Fruit fly (Drosophila melanogaster): ENCODE results near the gene Cpr72Ec.
A peak's percentile ranks its signal among the peaks of the same experiment; 100 is the strongest.

The Cpr72Ec gene

DNA sequence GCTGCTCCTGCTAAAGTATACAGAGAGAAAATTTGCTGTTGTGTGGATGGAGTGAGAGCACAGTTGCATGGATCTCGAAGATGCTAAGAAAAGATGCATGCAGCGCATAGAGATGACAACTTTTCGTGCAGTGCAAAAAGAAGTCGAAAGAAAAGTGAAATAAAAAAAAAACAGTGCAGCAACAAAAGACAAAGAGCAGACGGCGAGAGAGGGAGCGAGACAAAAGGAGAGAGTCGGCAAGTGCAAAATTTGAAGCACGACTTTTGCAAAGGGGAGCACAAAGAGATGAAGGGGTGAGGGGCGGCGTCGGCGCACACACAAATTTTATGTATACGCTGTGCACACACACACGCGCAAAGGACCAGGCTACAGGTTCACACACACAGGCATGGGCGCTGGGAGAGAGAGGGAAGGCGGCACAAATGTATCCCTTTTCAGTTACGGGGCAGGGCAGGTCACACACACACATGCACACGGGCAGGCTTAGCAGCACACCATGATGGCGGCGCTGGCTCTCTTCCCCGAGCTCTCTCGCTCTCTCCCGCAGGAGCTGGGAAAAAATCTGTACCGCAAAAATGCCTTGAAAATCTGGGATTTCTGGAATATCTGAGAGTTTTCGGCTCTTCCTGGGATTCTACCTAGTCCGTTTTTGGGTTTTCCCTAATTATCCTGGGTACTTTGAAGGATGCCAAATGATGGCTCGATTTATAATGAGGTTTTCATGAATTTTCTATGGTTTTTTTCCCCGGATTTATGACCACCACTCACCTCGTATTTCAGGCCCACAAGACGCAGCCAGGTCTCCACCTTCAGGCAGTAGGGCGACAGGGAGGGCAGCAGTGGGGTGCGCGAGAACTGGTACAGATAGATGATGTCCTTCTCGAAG, 43.3 kb upstream of the Cpr72Ec start (continued):
- TF ChIP-seq CG8359 (GFP tag; optimal IDR thresholded peaks at IDR 0.05; ENCODE audit: borderline replicate concordance) (no peak), CG12391 (tag; optimal IDR thresholded peaks at IDR 0.05) (no peak), CG4328 (GFP tag; optimal IDR thresholded peaks at IDR 0.05) (no peak), CG6654 (GFP tag; optimal IDR thresholded peaks at IDR 0.05) (no peak), yki (optimal IDR thresholded peaks at IDR 0.05) (peak; percentile 21), CG32767 (GFP tag; IDR thresholded peaks at IDR 0.05) (peak; percentile 93), schlank (tag; optimal IDR thresholded peaks at IDR 0.05) (no peak), sens (GFP tag) (peak; percentile 80), ash1 (GFP tag; optimal IDR thresholded peaks at IDR 0.05) (no peak), CG10543 (GFP tag; optimal IDR thresholded peaks at IDR 0.05) (no peak), MESR4 (GFP tag; optimal IDR thresholded peaks at IDR 0.05) (no peak), CG11723 (GFP tag; optimal IDR thresholded peaks at IDR 0.05) (no peak), CG17385 (GFP tag; optimal IDR thresholded peaks at IDR 0.05) (no peak), Deaf1 (tag; optimal IDR thresholded peaks at IDR 0.05) (peak; percentile 36), nau (GFP tag; optimal IDR thresholded peaks at IDR 0.05) (no peak), CG7839 (tag; optimal IDR thresholded peaks at IDR 0.05) (no peak), CG9727 (GFP tag; optimal IDR thresholded peaks at IDR 0.05) (no peak), CG14965 (GFP tag; optimal IDR thresholded peaks at IDR 0.05; ENCODE audit: borderline replicate concordance) (no peak), pb (GFP tag; optimal IDR thresholded peaks at IDR 0.05) (no peak), Kr (GFP tag; optimal IDR thresholded peaks at IDR 0.05) (peak; percentile 89), dmrt99B (tag; optimal IDR thresholded peaks at IDR 0.05) (no peak), zfh1 (GFP tag; IDR thresholded peaks at IDR 0.05) (no peak), CG6791 (GFP tag; IDR thresholded peaks at IDR 0.05; ENCODE audit: partially characterized antibody) (0 out of 3 replicates have a peak, but pooled peaks have one; percentile 7), Doc3 (GFP tag; IDR thresholded peaks at IDR 0.05; ENCODE audit: partially characterized antibody) (no peak), CG14441 (GFP tag; IDR thresholded peaks at IDR 0.05) (no peak), CG9817 (tag; optimal IDR thresholded peaks at IDR 0.05) (no peak), CG12769 (tag; optimal IDR thresholded peaks at IDR 0.05) (no peak), CG5953 (GFP tag; IDR thresholded peaks at IDR 0.05) (no peak), chm (GFP tag; IDR thresholded peaks at IDR 0.05) (peak; percentile 10; the same call in 1 of the 2 replicates), CG2712 (tag; optimal IDR thresholded peaks at IDR 0.05) (no peak), lmd (GFP tag; IDR thresholded peaks at IDR 0.05) (no peak), CG31365 (tag; optimal IDR thresholded peaks at IDR 0.05) (no peak), corto (GFP tag; optimal IDR thresholded peaks at IDR 0.05) (peak; percentile 65), Trl (optimal IDR thresholded peaks at IDR 0.05) (peak; percentile 73 to 89), Trl (GFP tag; optimal IDR thresholded peaks at IDR 0.05) (no peak), croc (GFP tag; conservative IDR thresholded peaks at IDR 0.05) (no peak), exex (tag; optimal IDR thresholded peaks at IDR 0.05) (no peak), Meics (GFP tag; optimal IDR thresholded peaks at IDR 0.05) (no peak), CG7987 (GFP tag; optimal IDR thresholded peaks at IDR 0.05) (no peak), Doc2 (GFP tag; IDR thresholded peaks at IDR 0.05) (no peak), fd102C (GFP tag; optimal IDR thresholded peaks at IDR 0.05) (no peak), br (optimal IDR thresholded peaks at IDR 0.05) (no peak), prd (optimal IDR thresholded peaks at IDR 0.05) (no peak), prd (GFP tag; IDR thresholded peaks at IDR 0.05) (no peak), gro (GFP tag; optimal IDR thresholded peaks at IDR 0.05) (no peak), tio (GFP tag; optimal IDR thresholded peaks at IDR 0.05) (no peak), bowl (GFP tag; IDR thresholded peaks at IDR 0.05) (no peak), ewg (GFP tag; optimal IDR thresholded peaks at IDR 0.05) (peak; percentile 94), CG8478 (optimal IDR thresholded peaks at IDR 0.05) (no peak), Lhr (GFP tag; optimal IDR thresholded peaks at IDR 0.05) (no peak)
